Worm (Caenorhabditis elegans) whole organism, L4 larva: ENCODE results near the gene C16A3.5.

Experiments used
- D1046.2 ChIP-seq: fragments of 200-800 bp; sonication (Bioruptor generic); IDR thresholded peaks from 2 replicates; pipeline ENCODE4 v1.3.6; 2022; ENCODE audit warnings: missing genetic modification characterization, missing compliant biosample characterization
- F10B5.3 ChIP-seq: sonication (generic microtip); optimal IDR thresholded peaks from 2 replicates; lab custom pipeline; 2016; ENCODE audit warnings: mild to moderate bottlenecking, missing genetic modification characterization, missing compliant biosample characterization
- F37D6.2 ChIP-seq: sonication (generic microtip); optimal IDR thresholded peaks from 2 replicates; lab custom pipeline; 2016; ENCODE audit warnings: mild to moderate bottlenecking, missing genetic modification characterization, missing compliant biosample characterization
- F44E2.7 ChIP-seq: fragments of 200-800 bp; sonication (Bioruptor generic); IDR thresholded peaks from 2 replicates; pipeline ENCODE4 v2.1.2; 2022; ENCODE audit warnings: missing genetic modification characterization, missing compliant biosample characterization
- Y48G9A.11 ChIP-seq: fragments of 200-800 bp; sonication (Bioruptor generic); IDR thresholded peaks from 2 replicates; pipeline ENCODE4 v1.3.6; 2022; ENCODE audit warnings: missing genetic modification reagents, missing genetic modification characterization, missing compliant biosample characterization
- attf-4 ChIP-seq: sonication (generic microtip); optimal IDR thresholded peaks from 3 replicates; lab custom pipeline; 2017; ENCODE audit warnings: missing biosample characterization, missing genetic modification characterization
- ceh-28 ChIP-seq: fragments of 150-350 bp; optimal IDR thresholded peaks from 2 replicates; lab custom pipeline; 2014; ENCODE audit warnings: missing biosample characterization, missing genetic modification reagents, missing genetic modification characterization
- ceh-82 ChIP-seq: sonication (generic microtip); optimal IDR thresholded peaks from 2 replicates; lab custom pipeline; 2017; ENCODE audit warnings: missing biosample characterization, missing genetic modification characterization
- ces-1 ChIP-seq: fragments of 150-350 bp; sonication (generic microtip); optimal IDR thresholded peaks from 4 replicates; lab custom pipeline; 2014; ENCODE audit warnings: missing biosample characterization, missing genetic modification reagents, missing genetic modification characterization
- daf-16 ChIP-seq, 3 experiments: sonication (generic microtip); optimal IDR thresholded peaks; 2 replicates each; lab custom pipeline; 2016 to 2017; ENCODE audit warnings: missing genetic modification characterization in 3 of 3, missing genetic modification reagents in 3 of 3, mild to moderate bottlenecking in 2 of 3, missing compliant biosample characterization in 2 of 3, missing biosample characterization in 1 of 3, moderate library complexity in 1 of 3
- dmd-8 ChIP-seq: fragments of 200-800 bp; sonication (Bioruptor generic); IDR thresholded peaks from 2 replicates; pipeline ENCODE4 v1.3.6; 2022; ENCODE audit warnings: missing genetic modification characterization, missing compliant biosample characterization
- dmd-9 ChIP-seq: fragments of 200-800 bp; sonication (Bioruptor generic); IDR thresholded peaks from 2 replicates; pipeline ENCODE4 v1.3.6; 2022; ENCODE audit warnings: missing genetic modification reagents, missing genetic modification characterization, missing compliant biosample characterization
- duxl-1 ChIP-seq: sonication (generic microtip); optimal IDR thresholded peaks from 2 replicates; lab custom pipeline; 2016; ENCODE audit warnings: mild to moderate bottlenecking, missing genetic modification characterization, moderate library complexity, missing compliant biosample characterization; ENCODE audit not compliant: poor library complexity
- fkh-10 ChIP-seq: fragments of 150-350 bp; optimal IDR thresholded peaks from 2 replicates; lab custom pipeline; 2014; ENCODE audit warnings: missing biosample characterization, missing genetic modification reagents, missing genetic modification characterization
- gei-8 ChIP-seq: fragments of 200-800 bp; sonication (Bioruptor generic); optimal IDR thresholded peaks from 2 replicates; lab custom pipeline; 2018; ENCODE audit warnings: mild to moderate bottlenecking, missing genetic modification characterization, missing compliant biosample characterization
- hif-1 ChIP-seq, 2 experiments: sonication (generic microtip); optimal IDR thresholded peaks; 2 replicates each; lab custom pipeline; 2016 to 2017; ENCODE audit warnings: missing compliant biosample characterization in 2 of 2, missing genetic modification characterization in 2 of 2, missing genetic modification reagents in 2 of 2, missing genotype in 2 of 2, mild to moderate bottlenecking in 1 of 2
- hlh-11 ChIP-seq: fragments of 200-800 bp; sonication (Bioruptor generic); optimal IDR thresholded peaks from 2 replicates; lab custom pipeline; 2018; ENCODE audit warnings: mild to moderate bottlenecking, missing genetic modification characterization, missing compliant biosample characterization
- jun-1 ChIP-seq: fragments of 150-350 bp; optimal IDR thresholded peaks from 2 replicates; lab custom pipeline; 2014; ENCODE audit warnings: missing biosample characterization, missing genetic modification reagents, missing genetic modification characterization
- lim-7 ChIP-seq: fragments of 200-800 bp; sonication (Bioruptor generic); IDR thresholded peaks from 2 replicates; pipeline ENCODE4 v1.3.6; 2022; ENCODE audit warnings: missing genetic modification characterization, missing compliant biosample characterization
- lsy-2 ChIP-seq, 2 experiments: fragments of 150-350 bp in 1 of 2; sonication (generic microtip) in 1 of 2; optimal IDR thresholded peaks; 2 replicates each; lab custom pipeline; 2014 to 2017; ENCODE audit warnings: missing biosample characterization in 2 of 2, missing genetic modification characterization in 2 of 2
- mep-1 ChIP-seq: fragments of 150-350 bp; sonication (generic microtip); optimal IDR thresholded peaks from 3 replicates; lab custom pipeline; 2014; ENCODE audit warnings: missing biosample characterization, missing genetic modification characterization
- mes-2 ChIP-seq: sonication (generic microtip); optimal IDR thresholded peaks from 2 replicates; lab custom pipeline; 2016; ENCODE audit warnings: missing genotype, mild to moderate bottlenecking, missing genetic modification characterization, missing compliant biosample characterization; ENCODE audit not compliant: poor library complexity, severe bottlenecking
- mxl-2 ChIP-seq: fragments of 200-800 bp; sonication (Bioruptor generic); conservative IDR thresholded peaks from 2 replicates; pipeline ENCODE4 v1.3.6; 2022; ENCODE audit warnings: missing genetic modification reagents, missing genetic modification characterization, missing compliant biosample characterization
- mxl-3 ChIP-seq: fragments of 200-800 bp; sonication (Bioruptor generic); optimal IDR thresholded peaks from 2 replicates; lab custom pipeline; 2018; ENCODE audit warnings: mild to moderate bottlenecking, missing genetic modification characterization, missing compliant biosample characterization
- nhr-10 ChIP-seq: fragments of 150-350 bp; optimal IDR thresholded peaks from 2 replicates; lab custom pipeline; 2014; ENCODE audit warnings: missing biosample characterization, missing genetic modification characterization
- nhr-11 ChIP-seq: fragments of 150-350 bp; optimal IDR thresholded peaks from 2 replicates; lab custom pipeline; 2014; ENCODE audit warnings: missing biosample characterization, missing genetic modification characterization
- nhr-111 ChIP-seq: fragments of 200-800 bp; sonication (Bioruptor generic); optimal IDR thresholded peaks from 2 replicates; lab custom pipeline; 2018; ENCODE audit warnings: mild to moderate bottlenecking, missing genetic modification characterization, missing compliant biosample characterization
- nhr-28 ChIP-seq: fragments of 150-350 bp; optimal IDR thresholded peaks from 2 replicates; lab custom pipeline; 2014; ENCODE audit warnings: missing biosample characterization, missing genetic modification characterization
- nhr-41 ChIP-seq: fragments of 200-800 bp; sonication (Bioruptor generic); IDR thresholded peaks from 2 replicates; pipeline ENCODE4 v1.3.6; 2022; ENCODE audit warnings: missing genetic modification reagents, missing genetic modification characterization, missing compliant biosample characterization
- nhr-42 ChIP-seq: fragments of 200-800 bp; sonication (Bioruptor generic); IDR thresholded peaks from 2 replicates; pipeline ENCODE4 v1.3.6; 2022; ENCODE audit warnings: missing genetic modification characterization, missing compliant biosample characterization
- nhr-48 ChIP-seq: sonication (generic microtip); optimal IDR thresholded peaks from 2 replicates; lab custom pipeline; 2016; ENCODE audit warnings: mild to moderate bottlenecking, missing genetic modification characterization, missing compliant biosample characterization
- nhr-76 ChIP-seq: fragments of 150-350 bp; optimal IDR thresholded peaks from 2 replicates; lab custom pipeline; 2014; ENCODE audit warnings: missing biosample characterization, missing genetic modification characterization
- pha-4 ChIP-seq, 2 experiments: fragments of 150-350 bp in 1 of 2; fragments of 200-800 bp in 1 of 2; sonication (Bioruptor generic) in 1 of 2; IDR thresholded peaks in 1 of 2; optimal IDR thresholded peaks in 1 of 2; 2 replicates each; pipeline versions ENCODE4 v1.3.6 to Lab custom; 2014 to 2022; ENCODE audit warnings: missing genetic modification characterization in 2 of 2, missing genetic modification reagents in 2 of 2, missing biosample characterization in 1 of 2, missing compliant biosample characterization in 1 of 2
- pqm-1 ChIP-seq: sonication (generic microtip); optimal IDR thresholded peaks from 2 replicates; lab custom pipeline; 2017; ENCODE audit warnings: missing biosample characterization, missing genetic modification characterization
- saeg-2 ChIP-seq: fragments of 200-800 bp; sonication (Bioruptor generic); IDR thresholded peaks from 2 replicates; pipeline ENCODE4 v1.3.6; 2022; ENCODE audit warnings: missing genetic modification reagents, missing genetic modification characterization, missing compliant biosample characterization
- set-16 ChIP-seq: fragments of 200-800 bp; sonication (Bioruptor generic); IDR thresholded peaks from 2 replicates; pipeline ENCODE4 v1.3.6; 2022; ENCODE audit warnings: missing genetic modification reagents, missing genetic modification characterization, missing compliant biosample characterization
- tra-1 ChIP-seq: fragments of 200-800 bp; sonication (Bioruptor generic); IDR thresholded peaks from 2 replicates; pipeline ENCODE4 v1.3.6; 2022; ENCODE audit warnings: missing genetic modification reagents, missing genetic modification characterization, missing compliant biosample characterization
- unc-130 ChIP-seq: sonication (generic microtip); optimal IDR thresholded peaks from 2 replicates; lab custom pipeline; 2016; ENCODE audit warnings: missing genetic modification reagents, missing genetic modification characterization, missing compliant biosample characterization
- unc-39 ChIP-seq: sonication (generic microtip); optimal IDR thresholded peaks from 2 replicates; lab custom pipeline; 2017; ENCODE audit warnings: missing biosample characterization, missing genetic modification characterization
- unc-62 ChIP-seq, 3 experiments: fragments of 150-350 bp in 1 of 3; sonication (generic microtip); optimal IDR thresholded peaks in 2 of 3; peaks in 1 of 3; 1 replicate in 1 of 3; 2 replicates in 2 of 3; lab custom pipeline; 2014 to 2017; ENCODE audit warnings: missing biosample characterization in 3 of 3, missing genetic modification characterization in 3 of 3, missing genetic modification reagents in 3 of 3, missing genotype in 1 of 3
- zag-1 ChIP-seq: fragments of 150-350 bp; optimal IDR thresholded peaks from 2 replicates; lab custom pipeline; 2014; ENCODE audit warnings: missing biosample characterization, missing genetic modification characterization
- zfp-3 ChIP-seq: fragments of 200-800 bp; sonication (Bioruptor generic); conservative IDR thresholded peaks from 2 replicates; pipeline ENCODE4 v1.3.6; 2022; ENCODE audit warnings: missing genetic modification reagents, missing genetic modification characterization, missing compliant biosample characterization
- zip-2 ChIP-seq: fragments of 150-350 bp; optimal IDR thresholded peaks from 2 replicates; lab custom pipeline; 2014; ENCODE audit warnings: missing biosample characterization, missing genetic modification characterization
- ztf-7 ChIP-seq: fragments of 150-350 bp; optimal IDR thresholded peaks from 2 replicates; lab custom pipeline; 2014; ENCODE audit warnings: missing biosample characterization, missing genetic modification characterization

The C16A3.5 gene

DNA sequence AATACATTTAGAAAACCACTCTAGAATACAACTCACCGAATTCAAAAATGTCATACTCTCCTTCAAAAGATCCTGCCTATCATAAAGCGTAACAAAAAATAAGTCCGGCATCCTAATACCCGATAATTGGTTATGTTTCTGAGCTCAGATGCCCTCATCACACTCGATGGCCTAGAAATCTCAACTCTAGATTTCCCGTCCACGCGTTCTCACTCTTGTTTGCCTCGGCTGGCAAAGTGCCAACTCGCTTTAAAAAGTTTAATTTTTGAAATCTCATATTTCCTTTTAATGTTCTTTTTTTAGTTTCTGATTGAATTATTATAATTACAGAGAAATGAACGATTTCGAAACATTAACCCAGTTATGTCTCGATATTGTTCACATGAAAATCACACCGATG, 12.9 kb upstream of the C16A3.5 start, which contains the start of the genes C56G2.15 and thoc-2:
TSS of gene C56G2.15 (minus strand) at position 188 of the 400 bp plus-strand sequence.
TSS of gene thoc-2 (plus strand) at position 331 of the 400 bp plus-strand sequence.
- no peak for TF ChIP-seq Y48G9A.11 (GFP tag; lab: Robert Waterston, UW)
- TF ChIP-seq jun-1, result no peak
- peak in 1 of 2 experiments; percentile 68 for TF ChIP-seq lsy-2 (tag; optimal IDR thresholded peaks at IDR 0.05; lab: Kevin White, UChicago)
- TF ChIP-seq mes-2 (tag; lab: Kevin White, UChicago), result peak; percentile 75
- peak; percentile 33 for TF ChIP-seq mep-1 (tag; lab: Kevin White, UChicago)
- no peak for TF ChIP-seq pqm-1 (tag; lab: Kevin White, UChicago)
- no peak for TF ChIP-seq nhr-42 (GFP tag; lab: Robert Waterston, UW)
- no peak for TF ChIP-seq dmd-9
- TF ChIP-seq F10B5.3 (tag; lab: Kevin White, UChicago), result no peak
- no peak for TF ChIP-seq F44E2.7 (GFP tag; lab: Robert Waterston, UW)
- TF ChIP-seq set-16, result no peak
- no peak for TF ChIP-seq ces-1 (GFP tag; lab: Kevin White, UChicago)
- TF ChIP-seq pha-4 (GFP tag; IDR thresholded peaks at IDR 0.05; lab: Robert Waterston, UW), result no peak
- TF ChIP-seq pha-4 (tag; optimal IDR thresholded peaks at IDR 0.05; lab: Kevin White, UChicago), result no peak
- TF ChIP-seq zfp-3 (GFP tag; lab: Robert Waterston, UW), result no peak
- TF ChIP-seq daf-16 (GFP tag; optimal IDR thresholded peaks at IDR 0.05; lab: Kevin White, UChicago), result no peak
- TF ChIP-seq daf-16 (tag; optimal IDR thresholded peaks at IDR 0.05; lab: Kevin White, UChicago), result peak; percentile 8
- peak in 1 of 2 experiments; percentile 7 for TF ChIP-seq hif-1 (tag; optimal IDR thresholded peaks at IDR 0.05; lab: Kevin White, UChicago)
- no peak for TF ChIP-seq lim-7 (GFP tag; lab: Robert Waterston, UW)
- no peak for TF ChIP-seq mxl-3 (GFP tag; lab: Kevin White, UChicago)
- no peak for TF ChIP-seq fkh-10 (GFP tag; lab: Kevin White, UChicago)

DNA sequence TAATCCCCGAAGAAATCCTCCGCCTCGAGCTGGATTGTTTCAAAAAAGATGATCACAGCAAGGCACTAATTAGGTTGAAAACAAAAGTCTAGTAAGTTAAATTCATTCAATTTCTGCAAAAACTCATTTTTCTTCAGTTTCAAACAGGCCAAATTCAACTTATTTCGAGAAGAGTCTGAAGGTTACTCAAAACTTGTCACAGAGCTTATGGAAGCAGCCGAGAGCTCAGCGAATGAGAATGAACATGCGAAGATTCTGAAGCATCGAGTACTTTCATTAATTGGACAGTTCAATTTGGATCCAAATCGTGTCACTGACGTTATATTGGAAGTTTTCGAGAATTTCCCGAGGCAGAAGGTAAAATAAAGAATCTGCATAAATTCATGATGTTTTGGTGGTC, 12.0 kb upstream of the C16A3.5 start:
- TF ChIP-seq unc-62 (GFP tag; optimal IDR thresholded peaks at IDR 0.05 in 1 of 2; lab: Kevin White, UChicago) (peak in 1 of 2 experiments; percentile 97), unc-62 (tag; optimal IDR thresholded peaks at IDR 0.05; lab: Kevin White, UChicago) (no peak), nhr-48 (tag; lab: Kevin White, UChicago) (no peak)
- TF ChIP-seq, all 104 proteins: peak for 1

DNA sequence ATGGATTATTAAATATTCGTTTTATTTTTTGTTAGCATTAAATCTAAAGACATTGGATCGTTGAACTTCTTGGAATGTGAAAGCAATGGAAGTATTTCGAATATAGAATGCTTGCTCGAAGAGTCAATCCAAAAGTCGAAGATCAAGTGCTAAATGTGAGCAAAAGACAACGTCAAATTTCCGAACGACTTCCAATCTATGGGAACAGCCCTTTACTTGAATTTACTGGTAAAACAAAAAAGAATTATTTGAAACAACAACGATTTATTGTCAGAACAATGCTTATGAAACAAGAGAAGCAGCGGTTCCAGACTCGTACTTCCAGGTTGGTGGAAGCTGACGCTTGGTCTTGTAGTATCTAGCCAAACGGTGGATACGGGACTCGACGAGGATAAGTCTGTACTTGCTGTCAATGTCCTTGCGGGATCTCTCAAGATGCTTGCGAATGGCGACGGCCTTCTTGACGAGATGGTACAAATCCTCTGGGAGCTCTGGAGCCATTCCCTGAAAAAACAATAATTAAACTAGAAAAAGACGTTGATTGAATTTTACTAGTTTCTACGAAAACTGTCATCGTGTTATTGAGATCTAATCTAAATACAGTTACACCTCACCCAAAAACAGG, 6.6 kb upstream of the C16A3.5 start:
- no peak for TF ChIP-seq pqm-1 (tag; lab: Kevin White, UChicago)
- TF ChIP-seq nhr-11 (tag; lab: Kevin White, UChicago), result no peak
- no peak for TF ChIP-seq saeg-2 (GFP tag; lab: Robert Waterston, UW)
- no peak for TF ChIP-seq attf-4
- TF ChIP-seq duxl-1, result peak; percentile 67
- TF ChIP-seq unc-130 (GFP tag; lab: Kevin White, UChicago), result peak; percentile 61
- TF ChIP-seq nhr-76 (tag; lab: Kevin White, UChicago), result no peak
- peak; percentile 7 for TF ChIP-seq nhr-111
- no peak for TF ChIP-seq ceh-82 (tag; lab: Kevin White, UChicago)
- TF ChIP-seq zip-2 (tag; lab: Kevin White, UChicago), result no peak
- TF ChIP-seq nhr-28 (tag; lab: Kevin White, UChicago), result no peak
- TF ChIP-seq F37D6.2 (tag; lab: Kevin White, UChicago), result no peak
- TF ChIP-seq D1046.2 (GFP tag; lab: Robert Waterston, UW), result no peak
- TF ChIP-seq pha-4 (GFP tag; IDR thresholded peaks at IDR 0.05; lab: Robert Waterston, UW), result peak; percentile 48; the same call in 1 of the 2 replicates
- no peak for TF ChIP-seq pha-4 (tag; optimal IDR thresholded peaks at IDR 0.05; lab: Kevin White, UChicago)
- 0 out of 2 replicates have a peak, but pooled peaks have one; percentile 6 for TF ChIP-seq dmd-8 (GFP tag; lab: Robert Waterston, UW)
- TF ChIP-seq nhr-10 (tag; lab: Kevin White, UChicago), result no peak
- no peak for TF ChIP-seq dmd-9
- TF ChIP-seq mep-1 (tag; lab: Kevin White, UChicago), result peak; percentile 33
- peak; percentile 23 for TF ChIP-seq gei-8 (GFP tag; lab: Kevin White, UChicago)
- no peak for TF ChIP-seq mxl-2 (GFP tag; lab: Robert Waterston, UW)
- TF ChIP-seq zag-1 (tag; lab: Kevin White, UChicago), result no peak
- TF ChIP-seq lsy-2 (tag; optimal IDR thresholded peaks at IDR 0.05; lab: Kevin White, UChicago), result peak in 1 of 2 experiments; percentile 7
- TF ChIP-seq nhr-41 (GFP tag; lab: Robert Waterston, UW), result no peak
- no peak for TF ChIP-seq hlh-11 (tag; lab: Kevin White, UChicago)
- peak; percentile 51; the same call in 1 of the 2 replicates for TF ChIP-seq tra-1 (GFP tag; lab: Robert Waterston, UW)
- TF ChIP-seq fkh-10 (GFP tag; lab: Kevin White, UChicago), result no peak
- TF ChIP-seq unc-39 (tag; lab: Kevin White, UChicago), result no peak
- no peak for TF ChIP-seq ztf-7 (tag; lab: Kevin White, UChicago)
- TF ChIP-seq lim-7 (GFP tag; lab: Robert Waterston, UW), result peak; percentile 3; the same call in 1 of the 2 replicates
- TF ChIP-seq ceh-28 (tag; lab: Kevin White, UChicago), result no peak
